Worm (Caenorhabditis elegans) whole organism, late embryonic: Measurements from ENCODE around the gene dph-2.

Experiments used
- C38D4.7 ChIP-seq: fragments of 200-800 bp; sonication (Bioruptor generic); optimal IDR thresholded peaks from 2 replicates; lab custom pipeline; 2018; ENCODE audit warnings: mild to moderate bottlenecking, missing genetic modification characterization, moderate library complexity, missing compliant biosample characterization
- F13H6.1 ChIP-seq: sonication (generic microtip); optimal IDR thresholded peaks from 2 replicates; lab custom pipeline; 2016; ENCODE audit warnings: missing genetic modification characterization, missing compliant biosample characterization
- K02D7.2 ChIP-seq: sonication (generic microtip); optimal IDR thresholded peaks from 2 replicates; lab custom pipeline; 2017; ENCODE audit warnings: mild to moderate bottlenecking, missing genetic modification characterization, missing compliant biosample characterization
- T23F11.4 ChIP-seq: fragments of 200-800 bp; sonication (Bioruptor generic); optimal IDR thresholded peaks from 2 replicates; lab custom pipeline; 2018; ENCODE audit warnings: mild to moderate bottlenecking, missing genetic modification characterization, missing compliant biosample characterization
- Y22D7AL.16 ChIP-seq: sonication (generic microtip); optimal IDR thresholded peaks from 2 replicates; lab custom pipeline; 2016; ENCODE audit warnings: missing genetic modification characterization, missing compliant biosample characterization
- ahr-1 ChIP-seq: sonication (generic microtip); optimal IDR thresholded peaks from 2 replicates; lab custom pipeline; 2016; ENCODE audit warnings: missing genetic modification characterization, missing compliant biosample characterization
- ceh-14 ChIP-seq: sonication (generic microtip); optimal IDR thresholded peaks from 2 replicates; lab custom pipeline; 2016; ENCODE audit warnings: missing genotype, missing genetic modification characterization, missing compliant biosample characterization
- ceh-19 ChIP-seq: fragments of 200-800 bp; sonication (Bioruptor generic); optimal IDR thresholded peaks from 2 replicates; lab custom pipeline; 2018; ENCODE audit warnings: mild to moderate bottlenecking, missing genetic modification characterization, missing compliant biosample characterization
- ceh-2 ChIP-seq: sonication (generic microtip); optimal IDR thresholded peaks from 2 replicates; lab custom pipeline; 2016; ENCODE audit warnings: missing genotype, missing genetic modification characterization, missing compliant biosample characterization
- ceh-22 ChIP-seq: sonication (generic microtip); optimal IDR thresholded peaks from 2 replicates; lab custom pipeline; 2017; ENCODE audit warnings: missing biosample characterization, missing genetic modification characterization
- ceh-48 ChIP-seq: sonication (generic microtip); optimal IDR thresholded peaks from 2 replicates; lab custom pipeline; 2016; ENCODE audit warnings: missing genetic modification characterization, inconsistent platforms, missing compliant biosample characterization
- dmd-4 ChIP-seq: sonication (generic microtip); optimal IDR thresholded peaks from 2 replicates; lab custom pipeline; 2016; ENCODE audit warnings: borderline replicate concordance, missing genetic modification characterization, missing compliant biosample characterization
- dve-1 ChIP-seq: sonication (generic microtip); optimal IDR thresholded peaks from 2 replicates; lab custom pipeline; 2017; ENCODE audit warnings: antibody characterized with exemption, mild to moderate bottlenecking, missing genetic modification characterization, missing compliant biosample characterization
- elt-4 ChIP-seq: sonication (generic microtip); optimal IDR thresholded peaks from 2 replicates; lab custom pipeline; 2016; ENCODE audit warnings: missing genetic modification characterization, missing compliant biosample characterization
- ets-4 ChIP-seq: sonication (generic microtip); optimal IDR thresholded peaks from 2 replicates; lab custom pipeline; 2016; ENCODE audit warnings: missing genetic modification characterization, missing compliant biosample characterization
- fkh-6 ChIP-seq: sonication (generic microtip); optimal IDR thresholded peaks from 2 replicates; lab custom pipeline; 2016; ENCODE audit warnings: missing genetic modification characterization, missing compliant biosample characterization
- hlh-15 ChIP-seq: sonication (generic microtip); optimal IDR thresholded peaks from 2 replicates; lab custom pipeline; 2016; ENCODE audit warnings: missing genetic modification characterization, missing compliant biosample characterization
- hlh-6 ChIP-seq: sonication (generic microtip); optimal IDR thresholded peaks from 2 replicates; lab custom pipeline; 2016; ENCODE audit warnings: missing genotype, missing genetic modification characterization, missing compliant biosample characterization
- lim-6 ChIP-seq: sonication (generic microtip); optimal IDR thresholded peaks from 2 replicates; lab custom pipeline; 2016; ENCODE audit warnings: missing genetic modification characterization, missing compliant biosample characterization
- madf-2 ChIP-seq: sonication (generic microtip); optimal IDR thresholded peaks from 2 replicates; lab custom pipeline; 2017; ENCODE audit warnings: missing genetic modification characterization, missing compliant biosample characterization
- nhr-232 ChIP-seq: sonication (generic microtip); optimal IDR thresholded peaks from 2 replicates; lab custom pipeline; 2016; ENCODE audit warnings: missing genetic modification characterization, missing compliant biosample characterization
- odd-2 ChIP-seq: sonication (generic microtip); optimal IDR thresholded peaks from 2 replicates; lab custom pipeline; 2017; ENCODE audit warnings: antibody characterized with exemption, mild to moderate bottlenecking, missing genetic modification characterization, missing compliant biosample characterization
- pag-3 ChIP-seq: sonication (generic microtip); optimal IDR thresholded peaks from 2 replicates; lab custom pipeline; 2016; ENCODE audit warnings: missing compliant biosample characterization, missing genetic modification characterization, borderline replicate concordance
- pat-9 ChIP-seq: fragments of 200-800 bp; sonication (Bioruptor generic); optimal IDR thresholded peaks from 2 replicates; lab custom pipeline; 2018; ENCODE audit warnings: mild to moderate bottlenecking, missing genetic modification characterization, moderate library complexity, missing compliant biosample characterization
- pax-1 ChIP-seq: fragments of 150-350 bp; optimal IDR thresholded peaks from 2 replicates; lab custom pipeline; 2014; ENCODE audit warnings: missing biosample characterization, missing genetic modification characterization
- pha-4 ChIP-seq: fragments of 150-350 bp; optimal IDR thresholded peaks from 2 replicates; lab custom pipeline; 2018; ENCODE audit warnings: missing biosample characterization, missing genetic modification reagents, missing genetic modification characterization
- rnt-1 ChIP-seq: sonication (generic microtip); optimal IDR thresholded peaks from 2 replicates; lab custom pipeline; 2016; ENCODE audit warnings: missing genetic modification characterization, missing compliant biosample characterization
- sdc-2 ChIP-seq: sonication (generic microtip); optimal IDR thresholded peaks from 2 replicates; lab custom pipeline; 2016; ENCODE audit warnings: missing genotype, missing genetic modification characterization, missing compliant biosample characterization
- sox-4 ChIP-seq: sonication (generic microtip); optimal IDR thresholded peaks from 2 replicates; lab custom pipeline; 2017; ENCODE audit warnings: mild to moderate bottlenecking, missing genetic modification characterization, inconsistent platforms, missing compliant biosample characterization
- syd-9 ChIP-seq: sonication (generic microtip); optimal IDR thresholded peaks from 2 replicates; lab custom pipeline; 2016; ENCODE audit warnings: mild to moderate bottlenecking, missing genetic modification characterization, moderate library complexity, missing compliant biosample characterization
- tbx-7 ChIP-seq: sonication (generic microtip); optimal IDR thresholded peaks from 2 replicates; lab custom pipeline; 2016; ENCODE audit warnings: missing genotype, missing genetic modification characterization, missing compliant biosample characterization
- ttx-3 ChIP-seq: sonication (generic microtip); optimal IDR thresholded peaks from 2 replicates; lab custom pipeline; 2016; ENCODE audit warnings: missing genetic modification reagents, missing genetic modification characterization, missing compliant biosample characterization
- unc-42 ChIP-seq: sonication (generic microtip); optimal IDR thresholded peaks from 2 replicates; lab custom pipeline; 2016; ENCODE audit warnings: missing genotype, missing genetic modification characterization, missing compliant biosample characterization
- unc-86 ChIP-seq: sonication (generic microtip); optimal IDR thresholded peaks from 2 replicates; lab custom pipeline; 2016; ENCODE audit warnings: missing genetic modification characterization, missing compliant biosample characterization
- ztf-16 ChIP-seq: sonication (generic microtip); optimal IDR thresholded peaks from 2 replicates; lab custom pipeline; 2017; ENCODE audit warnings: missing genetic modification characterization, missing compliant biosample characterization

The dph-2 gene

DNA sequence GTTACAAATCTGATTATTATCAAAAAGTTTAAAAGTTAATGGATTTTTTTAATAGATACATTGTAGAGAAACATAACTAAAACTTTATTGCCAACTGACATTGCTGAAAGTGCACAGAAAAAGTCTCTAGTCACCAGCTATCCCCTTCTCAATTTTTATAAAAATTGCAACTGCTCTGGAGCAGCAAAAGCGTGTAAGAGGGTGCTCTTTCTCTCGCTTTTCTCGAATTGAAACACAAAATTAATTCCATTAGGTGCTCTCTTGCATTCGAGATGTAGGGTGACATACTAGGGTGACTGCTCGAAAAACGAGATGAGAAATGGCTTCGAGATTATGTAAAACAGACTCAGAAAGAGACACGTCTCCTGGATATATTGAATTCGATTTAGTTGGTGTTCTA lies 33.5 kb downstream of the dph-2 start:
- no peak for TF ChIP-seq C38D4.7 (GFP tag; lab: Kevin White, UChicago)

DNA sequence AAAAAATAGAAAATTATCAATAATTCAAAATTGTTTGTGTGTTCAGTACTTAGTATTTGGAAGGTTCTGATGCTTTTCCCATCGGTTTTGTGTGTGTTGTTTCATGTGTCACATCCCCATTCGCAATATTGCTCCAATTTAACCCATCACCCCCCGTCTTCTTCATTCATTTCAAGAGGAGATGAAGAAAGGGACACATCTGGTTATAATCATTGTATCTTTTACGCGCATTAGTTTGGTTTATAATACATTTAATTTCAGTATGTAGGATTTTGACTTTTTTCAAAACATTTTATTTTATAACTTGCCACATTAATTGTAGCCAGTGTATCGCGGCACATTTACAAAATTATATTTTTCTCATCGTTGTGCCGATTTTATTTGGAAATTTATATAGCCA lies 34.0 kb downstream of the dph-2 start:
- no peak for TF ChIP-seq ceh-22 (tag; lab: Kevin White, UChicago)
- no peak for TF ChIP-seq hlh-15 (tag; lab: Kevin White, UChicago)

DNA sequence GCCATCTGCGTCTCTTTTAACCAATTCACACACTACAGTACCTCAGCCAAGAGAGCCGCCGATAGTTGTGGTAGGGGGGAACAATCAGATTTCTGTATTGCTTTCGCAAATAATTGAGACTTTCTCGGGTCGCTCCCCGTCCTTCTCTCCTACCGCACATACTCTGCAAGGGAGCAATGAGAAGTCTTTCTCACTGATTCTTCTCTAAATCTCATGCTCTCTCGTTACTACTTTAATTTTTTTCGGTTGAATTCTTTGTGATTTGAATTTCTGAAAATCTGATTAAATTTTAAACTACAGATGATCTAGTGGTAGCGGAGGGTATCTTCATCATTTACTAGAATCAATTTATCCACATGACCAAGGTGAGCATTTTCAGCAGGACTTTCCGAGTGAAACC lies 38.8 kb downstream of the dph-2 start, which contains the start of gene ptb-1:
Gene ptb-1, plus strand, starts transcription at position 301 of the 400 bp plus-strand sequence.
- no peak for TF ChIP-seq lim-6 (tag; lab: Kevin White, UChicago)
- TF ChIP-seq madf-2 (tag; lab: Kevin White, UChicago) = no peak
- no peak for TF ChIP-seq ets-4 (tag; lab: Kevin White, UChicago)
- no peak for TF ChIP-seq sdc-2 (tag; lab: Kevin White, UChicago)
- no peak for TF ChIP-seq ztf-16 (tag; lab: Kevin White, UChicago)
- no peak for TF ChIP-seq hlh-6 (tag; lab: Kevin White, UChicago)
- TF ChIP-seq elt-4 (tag; lab: Kevin White, UChicago) = no peak
- no peak for TF ChIP-seq pag-3 (tag; lab: Kevin White, UChicago)
- TF ChIP-seq odd-2 (tag; lab: Kevin White, UChicago) = no peak
- no peak for TF ChIP-seq C38D4.7 (GFP tag; lab: Kevin White, UChicago)
- no peak for TF ChIP-seq fkh-6 (tag; lab: Kevin White, UChicago)
- no peak for TF ChIP-seq rnt-1 (tag; lab: Kevin White, UChicago)
- TF ChIP-seq pha-4 (tag; lab: Kevin White, UChicago) = no peak

DNA sequence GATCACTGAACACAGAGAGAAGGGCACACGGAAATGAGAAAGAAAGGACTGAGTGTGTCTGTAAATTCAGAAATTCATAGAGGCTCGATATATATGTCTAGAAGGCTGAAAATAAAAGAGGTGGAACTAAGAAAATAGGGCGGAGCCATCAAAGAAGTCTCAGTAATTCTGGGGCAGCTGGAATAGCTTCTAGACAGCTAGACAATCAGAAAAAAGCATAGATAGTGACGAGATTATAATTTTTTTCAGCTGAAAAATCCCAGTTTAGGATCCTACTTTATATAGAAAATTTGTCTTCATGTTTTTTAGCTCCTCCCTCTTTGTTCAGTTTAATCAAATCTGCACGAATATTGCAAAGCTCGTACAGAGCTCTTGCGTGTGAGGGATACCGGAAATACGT lies 49.1 kb downstream of the dph-2 start, which contains the start of gene D2089.3:
Gene D2089.3, minus strand, starts transcription at position 101 of the 400 bp plus-strand sequence.
- TF ChIP-seq hlh-15 (tag; lab: Kevin White, UChicago) = no peak
- no peak for TF ChIP-seq F13H6.1 (tag; lab: Kevin White, UChicago)
- no peak for TF ChIP-seq pax-1 (tag; lab: Kevin White, UChicago)
- no peak for TF ChIP-seq unc-42 (tag; lab: Kevin White, UChicago)
- TF ChIP-seq hlh-6 (tag; lab: Kevin White, UChicago) = no peak
- TF ChIP-seq tbx-7 = no peak
- no peak for TF ChIP-seq K02D7.2 (tag; lab: Kevin White, UChicago)

- TF ChIP-seq Y22D7AL.16 (no peak), ceh-14 (tag; lab: Kevin White, UChicago) (peak; percentile 34), ceh-19 (GFP tag; lab: Kevin White, UChicago) (no peak), unc-42 (tag; lab: Kevin White, UChicago) (peak; percentile 43), ceh-2 (tag; lab: Kevin White, UChicago) (no peak), ceh-48 (tag; lab: Kevin White, UChicago) (peak; percentile 4), fkh-6 (tag; lab: Kevin White, UChicago) (no peak)
- TF ChIP-seq, all 69 proteins: peak for 3
These were observed 51.4 kb downstream of the dph-2 start, which contains the start of gene D2089.8 for ce11 chrII:10662698-10663097. TSS of gene D2089.8 (minus strand) at chrII:10662781.

- TF ChIP-seq ceh-22 (tag; lab: Kevin White, UChicago) (no peak), unc-86 (tag; lab: Kevin White, UChicago) (no peak), dmd-4 (tag; lab: Kevin White, UChicago) (no peak), pha-4 (tag; lab: Kevin White, UChicago) (no peak), fkh-6 (tag; lab: Kevin White, UChicago) (no peak), nhr-232 (no peak), sox-4 (tag; lab: Kevin White, UChicago) (no peak), syd-9 (tag; lab: Kevin White, UChicago) (no peak), dve-1 (no peak), elt-4 (tag; lab: Kevin White, UChicago) (no peak), sdc-2 (tag; lab: Kevin White, UChicago) (no peak), pat-9 (no peak), T23F11.4 (GFP tag; lab: Kevin White, UChicago) (no peak), pax-1 (tag; lab: Kevin White, UChicago) (no peak), tbx-7 (no peak), C38D4.7 (GFP tag; lab: Kevin White, UChicago) (no peak), ahr-1 (no peak), ttx-3 (tag; lab: Kevin White, UChicago) (no peak)
These were observed 51.8 kb downstream of the dph-2 start for ce11 chrII:10662279-10662678.
